Fruit fly (Drosophila melanogaster) whole organism, embryonic: ENCODE data around the gene Baldspot.

Source experiments
- B-H1 ChIP-seq: fragments of 200-800 bp; sonication (Bioruptor generic); IDR thresholded peaks from 3 replicates; pipeline ENCODE4 v1.3.6; 2022; ENCODE audit warnings: missing biosample characterization, missing genetic modification characterization
- CG10462 ChIP-seq: fragments of 200-800 bp; sonication (Bioruptor generic); optimal IDR thresholded peaks from 2 replicates; lab custom pipeline; 2016; ENCODE audit warnings: missing biosample characterization, missing genetic modification characterization
- CG10654 ChIP-seq: fragments of 200-800 bp; sonication (Bioruptor generic); optimal IDR thresholded peaks from 2 replicates; lab custom pipeline; 2016; ENCODE audit warnings: missing biosample characterization, missing genetic modification characterization
- CG11695 ChIP-seq: fragments of 200-800 bp; sonication (Bioruptor generic); IDR thresholded peaks from 3 replicates; pipeline ENCODE4 v1.3.6; 2022; ENCODE audit warnings: missing biosample characterization, missing genetic modification characterization
- CG12299 ChIP-seq: fragments of 200-800 bp; sonication (Bioruptor generic); optimal IDR thresholded peaks from 2 replicates; lab custom pipeline; 2018; ENCODE audit warnings: missing biosample characterization, mild to moderate bottlenecking, missing genetic modification characterization
- CG13296 ChIP-seq: fragments of 200-800 bp; sonication (Bioruptor generic); optimal IDR thresholded peaks from 3 replicates; lab custom pipeline; 2018; ENCODE audit warnings: missing biosample characterization, mild to moderate bottlenecking, missing genetic modification characterization
- CG17359 ChIP-seq: fragments of 200-800 bp; sonication (Bioruptor generic); optimal IDR thresholded peaks from 3 replicates; lab custom pipeline; 2018; ENCODE audit warnings: missing biosample characterization, mild to moderate bottlenecking, missing genetic modification characterization, moderate library complexity
- CG17361 ChIP-seq: fragments of 200-800 bp; sonication (Bioruptor generic); IDR thresholded peaks from 3 replicates; pipeline ENCODE4 v1.3.6; 2022; ENCODE audit warnings: missing biosample characterization, missing genetic modification characterization
- CG18764 ChIP-seq: fragments of 200-800 bp; sonication (Bioruptor generic); optimal IDR thresholded peaks from 3 replicates; lab custom pipeline; 2016; ENCODE audit warnings: missing biosample characterization, missing genetic modification characterization
- CG2678 ChIP-seq: fragments of 200-800 bp; sonication (Bioruptor generic); optimal IDR thresholded peaks from 3 replicates; lab custom pipeline; 2019; ENCODE audit warnings: missing biosample characterization, mild to moderate bottlenecking, missing genetic modification characterization, moderate library complexity
- CG31441 ChIP-seq: fragments of 200-800 bp; sonication (Bioruptor generic); IDR thresholded peaks from 2 replicates; pipeline ENCODE4 v1.3.6; 2022; ENCODE audit warnings: missing biosample characterization, missing genetic modification characterization
- CG33557 ChIP-seq: fragments of 200-800 bp; sonication (Bioruptor generic); optimal IDR thresholded peaks from 2 replicates; lab custom pipeline; 2019; ENCODE audit warnings: missing biosample characterization, mild to moderate bottlenecking, missing genetic modification characterization, moderate library complexity
- CG6765 ChIP-seq: fragments of 200-800 bp; sonication (Bioruptor generic); optimal IDR thresholded peaks from 3 replicates; lab custom pipeline; 2017; ENCODE audit warnings: missing biosample characterization, mild to moderate bottlenecking, missing genetic modification characterization
- CG6813 ChIP-seq: fragments of 200-800 bp; sonication (Bioruptor generic); optimal IDR thresholded peaks from 2 replicates; lab custom pipeline; 2017; ENCODE audit warnings: missing biosample characterization, missing genetic modification characterization, mild to moderate bottlenecking, moderate library complexity, missing genetic modification reagents
- CG7556 ChIP-seq: fragments of 200-800 bp; sonication (Bioruptor generic); optimal IDR thresholded peaks from 2 replicates; lab custom pipeline; 2017; ENCODE audit warnings: missing biosample characterization, mild to moderate bottlenecking, missing genetic modification characterization
- CG7745 ChIP-seq: fragments of 200-800 bp; sonication (Bioruptor generic); optimal IDR thresholded peaks from 2 replicates; lab custom pipeline; 2018; ENCODE audit warnings: missing biosample characterization, mild to moderate bottlenecking, missing genetic modification characterization, moderate library complexity
- CG7963 ChIP-seq: fragments of 200-800 bp; sonication (Bioruptor generic); IDR thresholded peaks from 3 replicates; pipeline ENCODE4 v1.3.6; 2022; ENCODE audit warnings: missing biosample characterization, missing genetic modification characterization; ENCODE audit not compliant: partially characterized antibody
- CG8290 ChIP-seq, 3 experiments: fragments of 200-800 bp; sonication (Bioruptor generic); optimal IDR thresholded peaks; 2 replicates each; lab custom pipeline; 2016 to 2019; ENCODE audit warnings: missing biosample characterization in 3 of 3, missing genetic modification characterization in 3 of 3, mild to moderate bottlenecking in 2 of 3, moderate library complexity in 1 of 3
- D19B ChIP-seq: fragments of 200-800 bp; sonication (Bioruptor generic); optimal IDR thresholded peaks from 2 replicates; lab custom pipeline; 2017; ENCODE audit warnings: missing biosample characterization, mild to moderate bottlenecking, missing genetic modification characterization
- Dek ChIP-seq: fragments of 200-800 bp; sonication (Bioruptor generic); optimal IDR thresholded peaks from 3 replicates; lab custom pipeline; 2019; ENCODE audit warnings: missing biosample characterization, mild to moderate bottlenecking, missing genetic modification characterization, moderate library complexity
- Dip3 ChIP-seq: fragments of 200-800 bp; sonication (Bioruptor generic); optimal IDR thresholded peaks from 3 replicates; lab custom pipeline; 2016; ENCODE audit warnings: missing biosample characterization, missing genetic modification characterization
- Doc3 ChIP-seq: fragments of 200-800 bp; sonication (Bioruptor generic); IDR thresholded peaks from 3 replicates; pipeline ENCODE4 v1.3.6; 2022; ENCODE audit warnings: missing biosample characterization, missing genetic modification characterization; ENCODE audit not compliant: partially characterized antibody
- Drgx ChIP-seq: fragments of 200-800 bp; sonication (Bioruptor generic); IDR thresholded peaks from 2 replicates; pipeline ENCODE4 v1.3.6; 2022; ENCODE audit warnings: missing biosample characterization, missing genetic modification characterization
- HLH3B ChIP-seq: fragments of 200-800 bp; sonication (Bioruptor generic); IDR thresholded peaks from 2 replicates; pipeline ENCODE4 v1.3.6; 2022; ENCODE audit warnings: missing biosample characterization, missing genetic modification characterization
- HLH54F ChIP-seq: fragments of 200-800 bp; sonication (Bioruptor generic); optimal IDR thresholded peaks from 3 replicates; lab custom pipeline; 2016; ENCODE audit warnings: missing biosample characterization, missing genetic modification characterization
- Hey ChIP-seq: fragments of 200-800 bp; sonication (Bioruptor generic); optimal IDR thresholded peaks from 3 replicates; lab custom pipeline; 2018; ENCODE audit warnings: missing biosample characterization, mild to moderate bottlenecking, missing genetic modification characterization
- Kr ChIP-seq: fragments of 200-800 bp; sonication (Bioruptor generic); optimal IDR thresholded peaks from 2 replicates; lab custom pipeline; 2017; ENCODE audit warnings: missing biosample characterization, mild to moderate bottlenecking, missing genetic modification characterization
- Med ChIP-seq: fragments of 200-800 bp; sonication (Bioruptor generic); peaks from one replicate; lab custom pipeline; 2016; ENCODE audit warnings: missing biosample characterization, missing genetic modification characterization, mild to moderate bottlenecking, inconsistent platforms, moderate library complexity
- Nf-YB ChIP-seq: fragments of 200-800 bp; sonication (Bioruptor generic); optimal IDR thresholded peaks from 3 replicates; lab custom pipeline; 2019; ENCODE audit warnings: missing biosample characterization, mild to moderate bottlenecking, missing genetic modification characterization, moderate library complexity
- Sox100B ChIP-seq: fragments of 200-800 bp; sonication (Bioruptor generic); optimal IDR thresholded peaks from 3 replicates; lab custom pipeline; 2018; ENCODE audit warnings: missing biosample characterization, mild to moderate bottlenecking, missing genetic modification characterization
- Spps ChIP-seq: fragments of 200-800 bp; sonication (Bioruptor generic); optimal IDR thresholded peaks from 2 replicates; lab custom pipeline; 2018; ENCODE audit warnings: missing biosample characterization, mild to moderate bottlenecking, missing genetic modification characterization
- TFAM ChIP-seq: fragments of 200-800 bp; sonication (Bioruptor generic); optimal IDR thresholded peaks from 2 replicates; lab custom pipeline; 2017; ENCODE audit warnings: missing biosample characterization, missing genetic modification characterization, inconsistent platforms
- Tbp ChIP-seq: fragments of >200 bp; optimal IDR thresholded peaks from 2 replicates; lab custom pipeline; 2018; ENCODE audit warnings: missing biosample characterization, missing genetic modification characterization
- ac ChIP-seq: fragments of 200-800 bp; sonication (Bioruptor generic); optimal IDR thresholded peaks from 3 replicates; lab custom pipeline; 2017; ENCODE audit warnings: missing biosample characterization, mild to moderate bottlenecking, missing genetic modification characterization
- aop ChIP-seq: fragments of 200-800 bp; sonication (Bioruptor generic); IDR thresholded peaks from 2 replicates; pipeline ENCODE4 v1.3.6; 2022; ENCODE audit warnings: missing biosample characterization, missing genetic modification characterization
- cas ChIP-seq: fragments of 200-800 bp; sonication (Bioruptor generic); IDR thresholded peaks from 2 replicates; pipeline ENCODE4 v1.3.6; 2022; ENCODE audit warnings: missing biosample characterization, missing genetic modification characterization
- exex ChIP-seq: fragments of 200-800 bp; sonication (Bioruptor generic); optimal IDR thresholded peaks from 4 replicates; lab custom pipeline; 2018; ENCODE audit warnings: missing biosample characterization, mild to moderate bottlenecking, missing genetic modification characterization, moderate library complexity
- fd64A ChIP-seq: fragments of 200-800 bp; sonication (Bioruptor generic); optimal IDR thresholded peaks from 3 replicates; lab custom pipeline; 2018; ENCODE audit warnings: missing biosample characterization, mild to moderate bottlenecking, missing genetic modification characterization
- fru ChIP-seq: fragments of >200 bp; optimal IDR thresholded peaks from 2 replicates; lab custom pipeline; 2017
- hkb ChIP-seq, 2 experiments: fragments of 200-800 bp in 1 of 2; fragments of >200 bp in 1 of 2; sonication (Bioruptor generic) in 1 of 2; IDR thresholded peaks in 1 of 2; optimal IDR thresholded peaks in 1 of 2; 2 replicates each; pipeline versions ENCODE4 v1.3.6 to Lab custom; 2017 to 2022; ENCODE audit warnings: missing biosample characterization in 1 of 2, missing genetic modification characterization in 1 of 2
- jing ChIP-seq: fragments of 200-800 bp; sonication (Bioruptor generic); optimal IDR thresholded peaks from 2 replicates; lab custom pipeline; 2018; ENCODE audit warnings: missing biosample characterization, mild to moderate bottlenecking, missing genetic modification characterization
- jumu ChIP-seq: fragments of 200-800 bp; sonication (Bioruptor generic); optimal IDR thresholded peaks from 3 replicates; lab custom pipeline; 2016; ENCODE audit warnings: missing biosample characterization, missing genetic modification characterization
- lola ChIP-seq, 3 experiments: fragments of >200 bp in 2 of 3; fragments of 200-800 bp in 1 of 3; sonication (Bioruptor generic) in 1 of 3; optimal IDR thresholded peaks; 2 replicates each; lab custom pipeline; 2017 to 2019; ENCODE audit warnings: missing biosample characterization in 3 of 3, missing genetic modification characterization in 3 of 3, mild to moderate bottlenecking in 1 of 3, moderate library complexity in 1 of 3
- oc ChIP-seq: fragments of 200-800 bp; sonication (Bioruptor generic); optimal IDR thresholded peaks from 2 replicates; lab custom pipeline; 2018; ENCODE audit warnings: missing biosample characterization, mild to moderate bottlenecking, missing genetic modification characterization, moderate library complexity
- pum ChIP-seq: fragments of 200-800 bp; sonication (Bioruptor generic); optimal IDR thresholded peaks from 2 replicates; lab custom pipeline; 2016; ENCODE audit warnings: missing biosample characterization, missing genetic modification characterization
- row ChIP-seq: fragments of 200-800 bp; sonication (Bioruptor generic); IDR thresholded peaks from 3 replicates; pipeline ENCODE4 v1.3.6; 2022; ENCODE audit warnings: missing biosample characterization, missing genetic modification characterization
- sc ChIP-seq, 3 experiments: fragments of >200 bp in 2 of 3; fragments of 200-800 bp in 1 of 3; sonication (Bioruptor generic) in 1 of 3; optimal IDR thresholded peaks; 2 replicates in 2 of 3; 3 replicates in 1 of 3; lab custom pipeline; 2017; ENCODE audit warnings: mild to moderate bottlenecking in 1 of 3, missing biosample characterization in 1 of 3, missing genetic modification characterization in 1 of 3, missing genetic modification reagents in 1 of 3
- sob ChIP-seq: fragments of 200-800 bp; sonication (Bioruptor generic); IDR thresholded peaks from 2 replicates; pipeline ENCODE4 v1.3.6; 2022; ENCODE audit warnings: missing biosample characterization, missing genetic modification characterization
- stwl ChIP-seq: fragments of 200-800 bp; sonication (Bioruptor generic); optimal IDR thresholded peaks from 3 replicates; lab custom pipeline; 2018; ENCODE audit warnings: missing biosample characterization, mild to moderate bottlenecking, missing genetic modification characterization, moderate library complexity

Gene Baldspot

dm6 chr3L:16640509-16641068 is 20.8 kb downstream of the Baldspot start:
- TF ChIP-seq D19B (GFP tag; lab: Kevin White, UChicago) (no peak), CG18764 (GFP tag; lab: Kevin White, UChicago) (peak; percentile 35), CG7556 (peak; percentile 38), B-H1 (GFP tag; lab: Robert Waterston, UW) (no peak), Kr (GFP tag; lab: Kevin White, UChicago) (peak; percentile 66), CG31441 (GFP tag; lab: Robert Waterston, UW) (peak; percentile 76), Drgx (GFP tag; lab: Robert Waterston, UW) (no peak), jing (no peak), aop (GFP tag; lab: Robert Waterston, UW) (no peak), CG17361 (GFP tag; lab: Robert Waterston, UW) (peak; percentile 58; the same call in 1 of the 3 replicates), CG17359 (tag; lab: Kevin White, UChicago) (peak; percentile 47), CG6813 (peak; percentile 63), TFAM (GFP tag; lab: Kevin White, UChicago) (no peak), Nf-YB (GFP tag; lab: Kevin White, UChicago) (peak; percentile 36), oc (peak; percentile 15), CG33557 (GFP tag; lab: Kevin White, UChicago) (peak; percentile 51), fru (lab: Kevin White, UChicago) (no peak), exex (tag; lab: Kevin White, UChicago) (no peak), CG6765 (GFP tag; lab: Kevin White, UChicago) (no peak), CG7963 (no peak), ac (GFP tag; lab: Kevin White, UChicago) (peak; percentile 86), CG10462 (GFP tag; lab: Kevin White, UChicago) (peak; percentile 31), HLH54F (no peak), jumu (GFP tag; lab: Kevin White, UChicago) (no peak), fd64A (peak; percentile 53), CG12299 (tag; lab: Kevin White, UChicago) (no peak), Dip3 (no peak), cas (GFP tag; lab: Robert Waterston, UW) (no peak), hkb (optimal IDR thresholded peaks at IDR 0.05; lab: Kevin White, UChicago) (no peak), hkb (GFP tag; IDR thresholded peaks at IDR 0.05; lab: Robert Waterston, UW) (0 out of 2 replicates have a peak, but pooled peaks have one; percentile 29), sob (GFP tag; lab: Robert Waterston, UW) (no peak), CG11695 (no peak), stwl (peak; percentile 47), Sox100B (GFP tag; lab: Kevin White, UChicago) (peak; percentile 41), sc (optimal IDR thresholded peaks at IDR 0.05; lab: Kevin White, UChicago) (no peak), sc (GFP tag; optimal IDR thresholded peaks at IDR 0.05; lab: Kevin White, UChicago) (peak; percentile 66), HLH3B (GFP tag; lab: Robert Waterston, UW) (no peak), Med (no peak), CG10654 (GFP tag; lab: Kevin White, UChicago) (peak; percentile 22), Doc3 (no peak), Dek (no peak), CG13296 (GFP tag; lab: Kevin White, UChicago) (no peak), Spps (tag; lab: Kevin White, UChicago) (peak; percentile 56), CG2678 (tag; lab: Kevin White, UChicago) (peak; percentile 59), lola (GFP tag; optimal IDR thresholded peaks at IDR 0.05; lab: Kevin White, UChicago) (peak in 1 of 3 experiments; percentile 55), row (no peak), Tbp (no peak), CG7745 (peak; percentile 76), CG8290 (GFP tag; optimal IDR thresholded peaks at IDR 0.05; lab: Kevin White, UChicago) (peak; percentile 33), CG8290 (tag; optimal IDR thresholded peaks at IDR 0.05; lab: Kevin White, UChicago) (no peak), pum (no peak), Hey (no peak)
